Worm (Caenorhabditis elegans) whole organism, midembryonic: ENCODE results near the gene gyf-1.

Source experiments
- T22C8.4 ChIP-seq: fragments of 200-800 bp; sonication (Bioruptor generic); IDR thresholded peaks from 2 replicates; pipeline ENCODE4 v1.3.6; 2022; ENCODE audit warnings: missing genetic modification characterization, missing compliant biosample characterization
- cog-1 ChIP-seq: sonication (generic microtip); optimal IDR thresholded peaks from 2 replicates; lab custom pipeline; 2016; ENCODE audit warnings: missing genetic modification characterization, missing compliant biosample characterization
- flt-1 ChIP-seq: fragments of 200-800 bp; sonication (Bioruptor generic); IDR thresholded peaks from 2 replicates; pipeline ENCODE4 v1.3.6; 2022; ENCODE audit warnings: missing genetic modification characterization, missing compliant biosample characterization
- klf-2 ChIP-seq: fragments of 200-800 bp; sonication (Bioruptor generic); conservative IDR thresholded peaks from 2 replicates; pipeline ENCODE4 v1.3.6; 2022; ENCODE audit warnings: missing genetic modification reagents, missing genetic modification characterization, missing compliant biosample characterization
- med-1 ChIP-seq: sonication (generic microtip); optimal IDR thresholded peaks from 2 replicates; lab custom pipeline; 2017; ENCODE audit warnings: missing genetic modification characterization, mild to moderate bottlenecking, missing compliant biosample characterization, antibody characterized with exemption, missing genetic modification reagents; ENCODE audit not compliant: insufficient read depth
- ref-1 ChIP-seq: fragments of 200-800 bp; sonication (Bioruptor generic); conservative IDR thresholded peaks from 2 replicates; pipeline ENCODE4 v1.3.6; 2022; ENCODE audit warnings: missing genetic modification reagents, missing genetic modification characterization, missing compliant biosample characterization
- tab-1 ChIP-seq: fragments of 200-800 bp; sonication (Bioruptor generic); IDR thresholded peaks from 2 replicates; pipeline ENCODE4 v1.3.6; 2022; ENCODE audit warnings: missing genetic modification characterization, missing compliant biosample characterization
- ztf-23 ChIP-seq: fragments of 200-800 bp; sonication (Bioruptor generic); IDR thresholded peaks from 2 replicates; pipeline ENCODE4 v1.3.6; 2022; ENCODE audit warnings: missing genetic modification reagents, missing genetic modification characterization, missing compliant biosample characterization
- ztf-29 ChIP-seq: fragments of 200-800 bp; sonication (Bioruptor generic); IDR thresholded peaks from 2 replicates; pipeline ENCODE4 v1.3.6; 2022; ENCODE audit warnings: missing genetic modification reagents, missing genetic modification characterization, missing compliant biosample characterization

gyf-1 gene

DNA sequence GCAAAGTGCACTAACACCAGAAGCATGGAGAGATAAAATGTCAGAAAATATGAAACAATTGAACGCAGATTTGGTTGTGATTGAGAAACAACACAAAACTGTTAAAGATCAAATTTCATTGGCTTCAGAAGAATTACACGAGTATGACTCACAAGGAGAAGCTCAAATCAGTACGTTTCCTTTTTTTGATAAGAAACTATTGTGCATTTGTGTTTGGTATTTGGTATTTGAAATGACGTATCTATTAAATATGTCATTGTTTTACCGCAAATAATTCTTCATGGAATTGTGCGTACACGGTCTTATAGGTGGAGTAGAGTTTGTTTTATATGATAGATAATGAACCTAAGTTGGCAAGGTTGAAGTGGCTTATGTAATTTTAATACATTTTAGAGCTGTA lies 2.6 kb upstream of the gyf-1 start:
- TF ChIP-seq T22C8.4 (GFP tag; lab: Robert Waterston, UW) (no peak), klf-2 (GFP tag; lab: Robert Waterston, UW) (no peak), med-1 (GFP tag; lab: Kevin White, UChicago) (no peak), ztf-29 (no peak), cog-1 (tag; lab: Kevin White, UChicago) (no peak), tab-1 (GFP tag; lab: Robert Waterston, UW) (no peak), flt-1 (GFP tag; lab: Robert Waterston, UW) (no peak), ref-1 (GFP tag; lab: Robert Waterston, UW) (no peak), ztf-23 (GFP tag; lab: Robert Waterston, UW) (no peak)

DNA sequence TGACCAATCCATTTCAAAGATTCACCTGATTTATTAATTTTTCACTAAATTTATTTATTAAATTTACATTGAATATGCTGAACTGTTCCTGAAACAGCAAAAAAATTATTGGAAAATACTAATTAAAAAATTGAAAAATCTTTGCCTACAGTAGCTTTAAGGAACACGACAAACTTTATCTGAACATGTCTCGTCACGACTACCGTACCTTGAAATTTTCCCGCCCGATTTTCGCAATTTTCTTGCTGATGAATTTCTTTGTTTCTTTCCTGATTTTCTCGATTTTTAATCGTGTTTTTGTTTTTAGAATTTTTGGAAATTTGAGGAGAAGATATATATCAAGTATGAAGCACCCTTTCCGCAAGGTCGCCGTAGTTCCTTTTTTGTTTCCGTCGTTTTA lies 1.1 kb upstream of the gyf-1 start:
- TF ChIP-seq ref-1 (GFP tag; lab: Robert Waterston, UW), result no peak
- no peak for TF ChIP-seq T22C8.4 (GFP tag; lab: Robert Waterston, UW)
- no peak for TF ChIP-seq klf-2 (GFP tag; lab: Robert Waterston, UW)
- no peak for TF ChIP-seq tab-1 (GFP tag; lab: Robert Waterston, UW)
- TF ChIP-seq ztf-23 (GFP tag; lab: Robert Waterston, UW), result no peak
- TF ChIP-seq med-1 (GFP tag; lab: Kevin White, UChicago), result no peak
- no peak for TF ChIP-seq flt-1 (GFP tag; lab: Robert Waterston, UW)
- no peak for TF ChIP-seq cog-1 (tag; lab: Kevin White, UChicago)
- no peak for TF ChIP-seq ztf-29

DNA sequence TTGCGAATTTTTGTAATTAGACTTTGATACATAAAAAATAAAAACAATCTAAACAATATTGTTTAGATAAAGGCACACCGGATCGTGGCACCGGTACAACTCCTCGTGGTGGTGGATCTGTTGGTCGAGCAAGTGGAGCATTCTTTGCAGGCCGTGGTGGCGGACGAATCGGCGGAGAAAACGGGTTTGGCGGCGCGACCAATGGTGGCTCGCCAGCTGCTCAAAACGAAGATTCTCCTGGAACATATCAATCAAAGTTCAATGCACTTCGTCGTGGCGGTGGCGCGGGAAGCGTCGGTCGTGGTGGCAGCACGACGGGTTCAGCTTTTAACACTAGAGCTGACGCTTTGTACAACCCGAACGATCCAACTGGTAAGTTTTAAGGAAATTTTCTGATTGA lies 1.9 kb downstream of the gyf-1 start:
- TF ChIP-seq cog-1 (tag; lab: Kevin White, UChicago), result no peak
- TF ChIP-seq tab-1 (GFP tag; lab: Robert Waterston, UW), result no peak
- TF ChIP-seq T22C8.4 (GFP tag; lab: Robert Waterston, UW), result no peak
- no peak for TF ChIP-seq ztf-29
- no peak for TF ChIP-seq med-1 (GFP tag; lab: Kevin White, UChicago)
- TF ChIP-seq ref-1 (GFP tag; lab: Robert Waterston, UW), result no peak
- no peak for TF ChIP-seq ztf-23 (GFP tag; lab: Robert Waterston, UW)
- no peak for TF ChIP-seq klf-2 (GFP tag; lab: Robert Waterston, UW)

DNA sequence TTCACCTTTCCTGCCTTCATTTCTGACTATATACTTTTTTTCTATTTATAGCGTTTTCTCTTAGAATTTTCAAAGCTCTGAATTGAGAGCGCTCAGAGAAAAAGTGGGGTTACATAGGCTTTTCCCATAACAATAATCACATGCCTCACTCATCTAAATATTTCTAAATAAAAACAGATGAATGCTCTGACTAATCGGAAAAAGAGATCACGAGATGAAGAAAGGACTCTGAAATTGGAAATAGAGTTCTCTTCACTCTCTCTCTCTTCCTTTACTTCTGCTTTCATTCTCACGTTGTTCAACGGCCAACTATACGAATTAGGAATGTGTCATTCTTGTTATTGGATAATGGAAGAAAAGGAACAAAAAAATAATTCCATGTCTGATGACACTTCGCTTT lies 5.1 kb downstream of the gyf-1 start:
- TF ChIP-seq med-1 (GFP tag; lab: Kevin White, UChicago), result no peak
- no peak for TF ChIP-seq ztf-29
- no peak for TF ChIP-seq T22C8.4 (GFP tag; lab: Robert Waterston, UW)
- TF ChIP-seq klf-2 (GFP tag; lab: Robert Waterston, UW), result no peak
- no peak for TF ChIP-seq cog-1 (tag; lab: Kevin White, UChicago)
- no peak for TF ChIP-seq tab-1 (GFP tag; lab: Robert Waterston, UW)
- TF ChIP-seq ref-1 (GFP tag; lab: Robert Waterston, UW), result no peak
- TF ChIP-seq ztf-23 (GFP tag; lab: Robert Waterston, UW), result no peak
- no peak for TF ChIP-seq flt-1 (GFP tag; lab: Robert Waterston, UW)

DNA sequence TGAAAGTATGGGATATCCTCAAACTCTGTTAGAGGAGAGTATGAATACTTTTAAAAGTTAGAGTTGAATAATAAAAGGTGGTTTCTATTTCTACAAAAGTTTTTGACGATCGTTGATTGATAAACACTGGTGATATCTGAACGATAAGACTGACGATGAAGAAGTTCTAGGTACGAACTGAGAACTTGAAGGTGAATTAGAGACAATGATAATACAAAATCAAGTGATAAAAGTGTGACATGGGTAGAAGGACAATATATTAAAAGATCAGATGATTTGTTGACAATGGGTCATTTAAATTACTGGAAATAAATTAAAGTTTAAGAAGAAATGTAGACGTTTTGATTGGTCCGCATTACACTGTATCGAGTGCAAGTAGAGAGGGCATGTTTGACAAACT lies 11.4 kb downstream of the gyf-1 start, which contains the start of gene C18H9.5:
TSS of gene C18H9.5 (minus strand) at position 179 of the 400 bp plus-strand sequence.
- no peak for TF ChIP-seq tab-1 (GFP tag; lab: Robert Waterston, UW)

DNA sequence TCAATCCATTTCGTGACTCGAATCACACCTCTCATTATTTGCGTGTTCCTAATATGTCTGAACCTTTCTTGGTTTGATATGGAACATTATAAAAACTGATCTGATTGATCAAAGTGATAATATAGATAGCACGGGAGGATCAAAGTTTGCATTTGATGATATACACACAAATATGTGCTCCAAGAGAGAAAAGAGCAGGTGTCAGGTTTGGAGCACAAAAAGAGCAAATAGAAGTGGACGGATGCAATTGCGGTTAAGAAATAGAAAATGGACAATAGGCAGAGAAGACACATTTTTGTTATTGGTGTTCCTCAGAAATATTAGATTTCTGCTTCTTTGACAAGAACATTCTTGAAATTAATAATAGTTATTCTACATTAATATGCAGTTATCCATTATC lies 14.7 kb downstream of the gyf-1 start, which contains the start of gene C18H9.1:
TSS of gene C18H9.1 (plus strand) at position 301 of the 400 bp plus-strand sequence.
- TF ChIP-seq med-1 (GFP tag; lab: Kevin White, UChicago), result no peak
- no peak for TF ChIP-seq ztf-29
- no peak for TF ChIP-seq ztf-23 (GFP tag; lab: Robert Waterston, UW)
- TF ChIP-seq klf-2 (GFP tag; lab: Robert Waterston, UW), result no peak
- TF ChIP-seq T22C8.4 (GFP tag; lab: Robert Waterston, UW), result no peak
- TF ChIP-seq ref-1 (GFP tag; lab: Robert Waterston, UW), result no peak
- no peak for TF ChIP-seq tab-1 (GFP tag; lab: Robert Waterston, UW)
- TF ChIP-seq flt-1 (GFP tag; lab: Robert Waterston, UW), result no peak
- TF ChIP-seq cog-1 (tag; lab: Kevin White, UChicago), result no peak

DNA sequence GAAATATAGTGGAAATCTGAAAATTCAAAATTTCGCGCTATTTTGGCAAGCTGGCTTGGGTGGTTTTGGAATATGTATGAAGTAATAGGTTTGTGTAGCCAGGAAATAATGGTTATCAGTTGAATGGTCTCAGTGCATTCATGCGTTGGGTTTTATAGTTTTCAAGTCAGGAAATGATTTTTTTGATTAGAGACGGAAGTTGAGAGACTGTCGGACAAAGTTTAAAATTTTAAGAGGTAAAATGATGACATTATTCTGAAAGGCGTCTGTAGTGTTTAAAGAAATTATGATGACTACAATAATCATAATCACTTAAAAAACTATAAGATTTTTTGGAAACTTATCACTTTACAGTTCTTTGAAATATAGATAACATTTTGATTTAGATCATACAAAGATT lies 17.5 kb downstream of the gyf-1 start, which contains the start of gene C18H9.6:
TSS of gene C18H9.6 (minus strand) at position 129 of the 400 bp plus-strand sequence.
- TF ChIP-seq med-1 (GFP tag; lab: Kevin White, UChicago) (no peak), flt-1 (GFP tag; lab: Robert Waterston, UW) (no peak), tab-1 (GFP tag; lab: Robert Waterston, UW) (no peak), cog-1 (tag; lab: Kevin White, UChicago) (no peak), T22C8.4 (GFP tag; lab: Robert Waterston, UW) (no peak), ref-1 (GFP tag; lab: Robert Waterston, UW) (no peak), ztf-29 (no peak), klf-2 (GFP tag; lab: Robert Waterston, UW) (no peak), ztf-23 (GFP tag; lab: Robert Waterston, UW) (no peak)

DNA sequence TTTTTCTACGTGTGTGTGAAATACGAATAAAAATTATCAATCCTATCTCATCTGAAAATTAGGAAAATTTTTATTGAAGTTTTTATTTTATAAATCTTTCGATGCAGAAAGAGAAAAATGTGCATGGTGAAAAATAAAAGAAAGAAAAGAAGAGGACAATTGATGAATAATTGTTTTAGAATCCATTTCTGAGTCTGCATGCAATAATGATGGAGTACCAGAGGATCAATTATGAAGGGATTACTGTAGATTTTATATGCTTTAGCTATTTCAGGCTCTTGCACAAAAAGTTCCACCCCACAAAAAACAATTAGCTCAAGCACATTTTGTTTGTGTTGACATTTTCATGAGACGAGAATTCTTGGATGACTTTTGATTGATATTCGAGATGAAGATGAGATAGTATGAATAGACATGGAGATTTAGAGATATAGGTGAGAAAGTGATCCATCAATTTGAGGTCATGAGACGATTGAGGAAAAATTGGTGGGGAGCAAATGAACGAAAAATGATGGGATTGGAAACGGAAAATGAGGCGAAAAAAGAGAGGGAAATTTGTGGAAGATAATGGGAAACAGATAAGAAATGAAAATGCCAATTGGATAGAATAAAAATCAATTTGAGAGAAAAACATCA lies 21.7 kb downstream of the gyf-1 start, which contains the start of gene rpy-1:
TSS of gene rpy-1 (minus strand) at position 51 of the 636 bp plus-strand sequence.
- TF ChIP-seq cog-1 (tag; lab: Kevin White, UChicago) (no peak), flt-1 (GFP tag; lab: Robert Waterston, UW) (no peak), ztf-23 (GFP tag; lab: Robert Waterston, UW) (no peak), T22C8.4 (GFP tag; lab: Robert Waterston, UW) (no peak), med-1 (GFP tag; lab: Kevin White, UChicago) (no peak), ztf-29 (no peak), ref-1 (GFP tag; lab: Robert Waterston, UW) (no peak), klf-2 (GFP tag; lab: Robert Waterston, UW) (no peak), tab-1 (GFP tag; lab: Robert Waterston, UW) (no peak)

DNA sequence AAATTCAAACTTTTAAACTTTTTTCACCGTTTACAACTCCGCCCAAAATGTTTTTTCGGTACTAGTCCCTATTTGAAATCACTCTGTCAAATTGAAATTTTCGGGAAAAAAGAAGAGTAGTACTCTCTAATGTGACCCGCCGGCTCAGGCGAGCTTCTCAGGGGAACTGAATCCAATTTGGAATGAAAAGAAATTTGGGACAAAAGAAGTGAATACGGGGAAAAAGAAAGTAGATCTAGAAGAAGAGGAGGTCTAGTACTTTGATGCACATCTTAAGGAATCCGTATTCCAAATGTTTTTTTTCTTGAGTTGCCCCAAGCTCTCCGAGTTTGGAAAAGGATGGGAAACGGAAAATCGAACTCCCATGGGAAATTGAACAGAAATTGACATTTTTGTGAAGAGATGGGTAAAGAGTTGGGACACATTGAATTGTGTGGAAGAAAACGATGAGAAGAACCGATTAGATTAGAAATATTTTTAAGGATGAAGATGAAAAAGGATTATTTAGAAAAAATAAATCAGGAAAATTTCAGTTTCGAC lies 22.6 kb downstream of the gyf-1 start:
- TF ChIP-seq ref-1 (GFP tag; lab: Robert Waterston, UW), result no peak
- no peak for TF ChIP-seq tab-1 (GFP tag; lab: Robert Waterston, UW)
- no peak for TF ChIP-seq ztf-29
